Worm (Caenorhabditis elegans): ENCODE measurements around the gene txdc-9.

txdc-9 gene

DNA sequence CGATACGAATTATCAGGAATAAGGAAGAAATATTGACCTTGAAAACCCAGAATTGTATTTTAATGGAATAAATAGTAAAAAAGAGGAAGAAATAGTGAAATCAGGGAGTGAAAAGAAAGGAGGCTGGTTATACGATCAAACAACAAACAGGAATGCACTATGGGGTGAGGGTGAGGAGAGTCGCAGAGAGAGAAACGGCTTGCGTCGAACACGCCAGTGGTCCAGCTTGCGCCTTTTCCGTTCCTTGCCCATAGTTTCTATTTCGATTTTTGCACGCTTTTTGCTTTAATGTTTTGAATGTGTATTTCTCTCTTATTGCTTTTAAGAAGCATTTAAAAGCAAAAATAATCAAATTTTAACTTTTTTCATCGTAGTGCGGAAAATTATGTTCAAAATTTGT, 21.7 kb downstream of the txdc-9 start (continued):
- TF ChIP-seq K12H6.12 (tag; optimal IDR thresholded peaks at IDR 0.05) (peak; percentile 38), lin-26 (GFP tag; IDR thresholded peaks at IDR 0.05) (peak; percentile 17; the same call in 1 of the 2 replicates), madf-10 (tag; optimal IDR thresholded peaks at IDR 0.05) (no peak), ztf-6 (GFP tag; IDR thresholded peaks at IDR 0.05) (no peak), attf-3 (GFP tag; conservative IDR thresholded peaks at IDR 0.05) (0 out of 2 replicates have a peak, but pooled peaks have one; percentile 26), die-1 (tag; optimal IDR thresholded peaks at IDR 0.05) (peak; percentile 53), pbrm-1 (GFP tag; IDR thresholded peaks at IDR 0.05) (peak; percentile 76), F49E8.2 (tag; optimal IDR thresholded peaks at IDR 0.05; ENCODE audit: insufficient read depth) (peak; percentile 42), Y79H2A.3 (GFP tag; conservative IDR thresholded peaks at IDR 0.05) (no peak), F22D6.2 (tag; optimal IDR thresholded peaks at IDR 0.05) (no peak), madf-6 (GFP tag; IDR thresholded peaks at IDR 0.05) (peak; percentile 55; the same call in 1 of the 2 replicates), B0019.2 (GFP tag; conservative IDR thresholded peaks at IDR 0.05) (no peak), ccch-3 (GFP tag; optimal IDR thresholded peaks at IDR 0.05) (no peak), nhr-90 (tag; optimal IDR thresholded peaks at IDR 0.05) (peak; percentile 37), Y53G8AR.9 (GFP tag; conservative IDR thresholded peaks at IDR 0.05) (peak; percentile 55; the same call in 1 of the 2 replicates), lin-35 (GFP tag; optimal IDR thresholded peaks at IDR 0.05) (peak in 1 of 3 experiments; percentile 86), F33H1.4 (GFP tag; IDR thresholded peaks at IDR 0.05) (peak; percentile 57; the same call in 1 of the 2 replicates), ceh-91 (GFP tag; IDR thresholded peaks at IDR 0.05) (peak; percentile 55; the same call in 1 of the 2 replicates), C06A6.2 (GFP tag; conservative IDR thresholded peaks at IDR 0.05) (no peak), bed-2 (GFP tag; IDR thresholded peaks at IDR 0.05) (no peak), mcd-1 (GFP tag; IDR thresholded peaks at IDR 0.05) (peak; percentile 77), nhr-27 (tag; optimal IDR thresholded peaks at IDR 0.05) (no peak), gei-17 (GFP tag; optimal IDR thresholded peaks at IDR 0.05) (no peak), mel-28 (tag; optimal IDR thresholded peaks at IDR 0.05; ENCODE audit: borderline replicate concordance) (no peak), nfya-2 (GFP tag; IDR thresholded peaks at IDR 0.05) (no peak), ceh-27 (GFP tag; optimal IDR thresholded peaks at IDR 0.05) (peak; percentile 63), sptf-2 (GFP tag; optimal IDR thresholded peaks at IDR 0.05) (no peak), Y53F4B.3 (GFP tag; IDR thresholded peaks at IDR 0.05) (no peak), ztf-26 (tag; optimal IDR thresholded peaks at IDR 0.05) (no peak)

- TF ChIP-seq mes-4 (tag; optimal IDR thresholded peaks at IDR 0.05) (no peak), dpff-1 (tag; optimal IDR thresholded peaks at IDR 0.05) (no peak), him-1 (tag; optimal IDR thresholded peaks at IDR 0.05) (no peak), pha-4 (tag; optimal IDR thresholded peaks at IDR 0.05) (no peak), tlf-1 (GFP tag; optimal IDR thresholded peaks at IDR 0.05) (no peak), ztf-28 (GFP tag; IDR thresholded peaks at IDR 0.05) (no peak), sdz-38 (tag; optimal IDR thresholded peaks at IDR 0.05) (no peak), ceh-79 (tag; optimal IDR thresholded peaks at IDR 0.05) (no peak), nhr-27 (tag; optimal IDR thresholded peaks at IDR 0.05) (no peak), mxl-1 (tag; optimal IDR thresholded peaks at IDR 0.05) (no peak), dox-1 (GFP tag; IDR thresholded peaks at IDR 0.05) (no peak)
Observed at ce11 chrIII:6454183-6454582, 22.2 kb downstream of the txdc-9 start, which contains the start of gene jhdm-1. Gene jhdm-1 (plus strand): TSS chrIII:6454483.
